Fruit fly (Drosophila melanogaster) whole organism, adult: ENCODE data around the gene CG46042.

ENCODE experiments used
- CG11617 ChIP-seq: fragments of 200-800 bp; sonication (Bioruptor generic); optimal IDR thresholded peaks from 2 replicates; lab custom pipeline; 2017; ENCODE audit warnings: mild to moderate bottlenecking, missing biosample characterization, missing genetic modification reagents, missing genetic modification characterization
- CG12768 ChIP-seq: fragments of 200-800 bp; sonication (Bioruptor generic); optimal IDR thresholded peaks from 2 replicates; lab custom pipeline; 2017; ENCODE audit warnings: missing biosample characterization, missing genetic modification characterization, mild to moderate bottlenecking, moderate library complexity, missing genetic modification reagents
- CG14711 ChIP-seq: fragments of 200-800 bp; sonication (Bioruptor generic); optimal IDR thresholded peaks from 2 replicates; lab custom pipeline; 2018; ENCODE audit warnings: missing biosample characterization, mild to moderate bottlenecking, missing genetic modification characterization, moderate library complexity
- CG1620 ChIP-seq: fragments of 200-800 bp; sonication (Bioruptor generic); optimal IDR thresholded peaks from 2 replicates; lab custom pipeline; 2016; ENCODE audit warnings: missing biosample characterization, missing genetic modification characterization
- CG33017 ChIP-seq: fragments of 200-800 bp; sonication (Bioruptor generic); optimal IDR thresholded peaks from 2 replicates; lab custom pipeline; 2018; ENCODE audit warnings: missing biosample characterization, mild to moderate bottlenecking, missing genetic modification characterization, moderate library complexity
- CG5204 ChIP-seq: fragments of 200-800 bp; sonication (Bioruptor generic); optimal IDR thresholded peaks from 2 replicates; lab custom pipeline; 2016; ENCODE audit warnings: missing biosample characterization, missing genetic modification characterization
- CG7045 ChIP-seq: fragments of 200-800 bp; sonication (Bioruptor generic); optimal IDR thresholded peaks from 2 replicates; lab custom pipeline; 2017; ENCODE audit warnings: missing biosample characterization, mild to moderate bottlenecking, missing genetic modification characterization
- CG7101 ChIP-seq: fragments of 200-800 bp; sonication (Bioruptor generic); optimal IDR thresholded peaks from 2 replicates; lab custom pipeline; 2018; ENCODE audit warnings: missing biosample characterization, mild to moderate bottlenecking, missing genetic modification characterization, moderate library complexity
- Clk ChIP-seq: fragments of 200-800 bp; sonication (Bioruptor generic); optimal IDR thresholded peaks from 2 replicates; lab custom pipeline; 2017; ENCODE audit warnings: missing biosample characterization, missing genetic modification characterization
- Crg-1 ChIP-seq: fragments of 200-800 bp; sonication (Bioruptor generic); optimal IDR thresholded peaks from 2 replicates; lab custom pipeline; 2016; ENCODE audit warnings: missing biosample characterization, missing genetic modification characterization
- Hr96 ChIP-seq: fragments of 200-800 bp; sonication (Bioruptor generic); optimal IDR thresholded peaks from 2 replicates; lab custom pipeline; 2016; ENCODE audit warnings: missing biosample characterization, missing genetic modification characterization
- Mnt ChIP-seq: fragments of 200-800 bp; sonication (Bioruptor generic); optimal IDR thresholded peaks from 2 replicates; lab custom pipeline; 2016; ENCODE audit warnings: missing biosample characterization, mild to moderate bottlenecking, missing genetic modification characterization
- bab1 ChIP-seq: fragments of 200-800 bp; sonication (Bioruptor generic); optimal IDR thresholded peaks from 3 replicates; lab custom pipeline; 2019; ENCODE audit warnings: missing biosample characterization, mild to moderate bottlenecking, missing genetic modification characterization, moderate library complexity
- cic ChIP-seq: fragments of 200-800 bp; sonication (Bioruptor generic); optimal IDR thresholded peaks from 2 replicates; lab custom pipeline; 2017; ENCODE audit warnings: missing biosample characterization, mild to moderate bottlenecking, missing genetic modification characterization, moderate library complexity
- cnc ChIP-seq, 2 experiments: fragments of >200 bp; optimal IDR thresholded peaks; 2 replicates each; lab custom pipeline; 2017
- kay ChIP-seq: fragments of 200-800 bp; sonication (Bioruptor generic); peaks from one replicate; lab custom pipeline; 2016; ENCODE audit warnings: missing biosample characterization, missing genetic modification characterization, borderline replicate concordance
- ovo ChIP-seq: fragments of 200-800 bp; sonication (Bioruptor generic); optimal IDR thresholded peaks from 2 replicates; lab custom pipeline; 2016; ENCODE audit warnings: missing biosample characterization, missing genetic modification characterization
- pad ChIP-seq: fragments of 200-800 bp; sonication (Bioruptor generic); optimal IDR thresholded peaks from 3 replicates; lab custom pipeline; 2017; ENCODE audit warnings: missing biosample characterization, missing genetic modification characterization, mild to moderate bottlenecking, moderate library complexity, missing genetic modification reagents
- tj ChIP-seq: fragments of 200-800 bp; sonication (Bioruptor generic); optimal IDR thresholded peaks from 3 replicates; lab custom pipeline; 2017; ENCODE audit warnings: missing biosample characterization, mild to moderate bottlenecking, missing genetic modification characterization, moderate library complexity
- toe ChIP-seq: fragments of 200-800 bp; sonication (Bioruptor generic); optimal IDR thresholded peaks from 2 replicates; lab custom pipeline; 2016; ENCODE audit warnings: missing biosample characterization, missing genetic modification characterization

The CG46042 gene

DNA sequence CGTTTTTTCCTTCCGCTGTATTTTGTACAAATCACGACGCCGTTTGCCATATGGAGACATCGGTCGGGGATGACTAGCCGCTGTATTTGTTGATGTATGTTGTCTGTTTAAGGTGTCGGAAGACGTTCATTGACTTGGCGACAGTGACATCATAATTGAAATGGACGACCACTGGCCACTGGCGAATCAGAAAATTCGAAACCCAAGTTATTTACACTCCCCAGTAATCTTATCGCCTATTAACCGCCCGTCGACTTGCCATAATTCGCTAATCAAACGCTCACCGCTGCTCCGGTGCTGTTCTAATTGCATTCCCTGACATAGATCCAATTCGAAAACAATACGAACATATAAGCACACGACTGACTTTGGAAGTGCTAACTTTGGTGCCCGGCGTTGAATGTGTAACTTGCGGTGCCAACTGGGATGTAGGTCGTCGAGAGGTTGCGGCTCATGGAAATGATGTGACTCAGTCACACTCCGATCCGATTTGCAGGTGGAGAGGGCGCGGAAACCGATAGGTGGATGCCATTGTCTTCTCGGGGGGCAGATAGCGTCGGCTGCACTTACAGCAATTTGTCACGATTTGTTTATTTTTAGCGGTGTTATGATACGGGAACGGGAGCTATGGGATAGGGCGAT, 32.5 kb downstream of the CG46042 start:
- no peak for TF ChIP-seq CG12768 (GFP tag; lab: Kevin White, UChicago)
- TF ChIP-seq cnc (optimal IDR thresholded peaks at IDR 0.05; lab: Kevin White, UChicago), result no peak
- no peak for TF ChIP-seq Mnt (GFP tag; lab: Kevin White, UChicago)
- no peak for TF ChIP-seq pad
- no peak for TF ChIP-seq bab1 (GFP tag; lab: Kevin White, UChicago)
- TF ChIP-seq Hr96, result no peak
- no peak for TF ChIP-seq tj (GFP tag; lab: Kevin White, UChicago)
- TF ChIP-seq CG33017 (tag; lab: Kevin White, UChicago), result no peak
- TF ChIP-seq Clk, result no peak
- TF ChIP-seq CG11617 (GFP tag; lab: Kevin White, UChicago), result no peak
- no peak for TF ChIP-seq CG7045 (GFP tag; lab: Kevin White, UChicago)
- no peak for TF ChIP-seq CG1620 (GFP tag; lab: Kevin White, UChicago)
- TF ChIP-seq CG5204 (GFP tag; lab: Kevin White, UChicago), result no peak
- no peak for TF ChIP-seq CG7101 (tag; lab: Kevin White, UChicago)
- no peak for TF ChIP-seq toe (GFP tag; lab: Kevin White, UChicago)
- TF ChIP-seq cic (GFP tag; lab: Kevin White, UChicago), result no peak
- TF ChIP-seq Crg-1 (GFP tag; lab: Kevin White, UChicago), result no peak

DNA sequence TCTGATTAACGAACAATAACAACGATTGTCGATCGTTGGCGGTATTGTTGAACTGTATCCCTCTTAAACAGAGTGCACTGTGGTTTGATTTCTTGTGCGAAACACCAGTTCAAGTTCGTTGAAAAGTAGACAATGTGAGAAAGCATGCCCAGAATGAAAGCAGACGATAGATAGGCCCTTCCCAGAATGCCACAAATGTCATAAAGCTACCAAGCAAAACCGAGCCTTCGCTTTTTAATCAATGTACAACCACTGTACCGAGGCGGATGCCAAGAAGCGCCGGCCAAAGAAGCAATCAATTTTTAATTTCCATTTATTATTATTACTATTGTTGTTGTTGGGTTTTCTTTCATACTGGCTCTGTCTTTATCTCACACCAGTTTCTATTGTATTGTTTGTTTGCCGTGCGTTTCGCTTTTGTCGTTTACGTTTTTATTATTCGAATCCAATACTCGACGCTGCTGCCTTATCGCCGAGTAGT, 33.3 kb downstream of the CG46042 start:
- TF ChIP-seq CG11617 (GFP tag; lab: Kevin White, UChicago), result peak; percentile 29
- peak; percentile 22 for TF ChIP-seq CG7101 (tag; lab: Kevin White, UChicago)
- no peak for TF ChIP-seq bab1 (GFP tag; lab: Kevin White, UChicago)
- TF ChIP-seq Mnt (GFP tag; lab: Kevin White, UChicago), result peak; percentile 20
- no peak for TF ChIP-seq tj (GFP tag; lab: Kevin White, UChicago)
- peak; percentile 1 for TF ChIP-seq CG1620 (GFP tag; lab: Kevin White, UChicago)
- peak; percentile 14 for TF ChIP-seq pad
- TF ChIP-seq Clk, result no peak
- peak; percentile 20 for TF ChIP-seq CG33017 (tag; lab: Kevin White, UChicago)
- TF ChIP-seq cic (GFP tag; lab: Kevin White, UChicago), result peak; percentile 87
- peak; percentile 13 for TF ChIP-seq Crg-1 (GFP tag; lab: Kevin White, UChicago)
- peak; percentile 85 for TF ChIP-seq kay (GFP tag; lab: Kevin White, UChicago)

dm6 chr3R:19905932-19906439, 36.2 kb downstream of the CG46042 start:
- TF ChIP-seq toe (GFP tag; lab: Kevin White, UChicago) (peak; percentile 24), Crg-1 (GFP tag; lab: Kevin White, UChicago) (peak; percentile 59), ovo (peak; percentile 51), Mnt (GFP tag; lab: Kevin White, UChicago) (peak; percentile 78), CG12768 (GFP tag; lab: Kevin White, UChicago) (peak; percentile 87), CG11617 (GFP tag; lab: Kevin White, UChicago) (peak; percentile 85), kay (GFP tag; lab: Kevin White, UChicago) (no peak), CG1620 (GFP tag; lab: Kevin White, UChicago) (peak; percentile 67), CG14711 (tag; lab: Kevin White, UChicago) (peak; percentile 75), cic (GFP tag; lab: Kevin White, UChicago) (peak; percentile 73), CG33017 (tag; lab: Kevin White, UChicago) (peak; percentile 91), pad (peak; percentile 53), Hr96 (peak; percentile 73), bab1 (GFP tag; lab: Kevin White, UChicago) (peak; percentile 38), CG7045 (GFP tag; lab: Kevin White, UChicago) (peak; percentile 70), Clk (peak; percentile 66), CG5204 (GFP tag; lab: Kevin White, UChicago) (peak; percentile 85), CG7101 (tag; lab: Kevin White, UChicago) (peak; percentile 88), tj (GFP tag; lab: Kevin White, UChicago) (peak; percentile 62), cnc (optimal IDR thresholded peaks at IDR 0.05; lab: Kevin White, UChicago) (no peak)

DNA sequence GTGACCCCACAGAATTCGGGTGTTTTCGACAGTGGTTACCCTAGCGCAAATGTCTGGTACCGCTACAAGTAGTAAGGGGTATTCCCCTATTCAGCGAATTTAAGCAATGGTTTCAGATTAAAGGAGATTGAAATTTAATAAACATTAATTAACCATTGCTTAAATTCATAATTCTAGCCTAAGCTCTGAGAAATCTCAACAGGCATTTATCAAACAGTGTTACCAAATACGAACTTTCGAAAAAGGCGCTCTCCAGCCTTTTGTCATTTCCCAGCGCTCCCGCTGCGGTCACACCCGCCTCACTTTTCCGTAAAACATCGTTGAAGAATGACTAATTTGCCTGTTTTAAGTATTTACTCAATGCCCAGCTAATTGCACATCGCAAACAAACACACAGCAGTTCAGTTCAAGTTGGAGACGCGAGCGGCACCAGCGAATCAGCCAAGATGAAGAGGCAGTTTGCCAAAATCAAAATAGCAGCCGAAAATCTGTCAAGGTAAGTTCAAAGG, 37.3 kb downstream of the CG46042 start, which contains the start of the genes Surf6 and RhoGAP92B:
Gene Surf6 (minus strand): TSS at position 4 of the 509 bp plus-strand sequence.
Gene RhoGAP92B (plus strand): TSS at position 300 of the 509 bp plus-strand sequence.
- TF ChIP-seq Hr96, result no peak
- peak; percentile 51 for TF ChIP-seq CG1620 (GFP tag; lab: Kevin White, UChicago)
- peak; percentile 80 for TF ChIP-seq cic (GFP tag; lab: Kevin White, UChicago)
- TF ChIP-seq CG33017 (tag; lab: Kevin White, UChicago), result peak; percentile 38
- peak; percentile 77 for TF ChIP-seq CG12768 (GFP tag; lab: Kevin White, UChicago)
- TF ChIP-seq tj (GFP tag; lab: Kevin White, UChicago), result peak; percentile 72
- TF ChIP-seq CG7045 (GFP tag; lab: Kevin White, UChicago), result peak; percentile 61
- TF ChIP-seq Mnt (GFP tag; lab: Kevin White, UChicago), result peak; percentile 98
- TF ChIP-seq CG14711 (tag; lab: Kevin White, UChicago), result peak; percentile 74
- TF ChIP-seq kay (GFP tag; lab: Kevin White, UChicago), result peak; percentile 94
- no peak for TF ChIP-seq cnc (optimal IDR thresholded peaks at IDR 0.05; lab: Kevin White, UChicago)
- TF ChIP-seq pad, result peak; percentile 58
- TF ChIP-seq ovo, result peak; percentile 43
- TF ChIP-seq Clk, result peak; percentile 36
- TF ChIP-seq CG7101 (tag; lab: Kevin White, UChicago), result peak; percentile 63
- no peak for TF ChIP-seq toe (GFP tag; lab: Kevin White, UChicago)
- TF ChIP-seq Crg-1 (GFP tag; lab: Kevin White, UChicago), result peak; percentile 46
- peak; percentile 78 for TF ChIP-seq CG11617 (GFP tag; lab: Kevin White, UChicago)
- TF ChIP-seq CG5204 (GFP tag; lab: Kevin White, UChicago), result no peak
- peak; percentile 92 for TF ChIP-seq bab1 (GFP tag; lab: Kevin White, UChicago)
